Fruit fly (Drosophila melanogaster): Measurements from ENCODE around the gene Tgi.

Gene Tgi

dm6 chr3L:13494363-13495015 lies 7.9 kb downstream of the Tgi start (continued):
- peak; percentile 38; the same call in 1 of the 2 replicates for TF ChIP-seq chm (GFP tag; IDR thresholded peaks at IDR 0.05)
- TF ChIP-seq CG3995 (GFP tag; optimal IDR thresholded peaks at IDR 0.05) = no peak
- TF ChIP-seq Bteb2 (GFP tag; optimal IDR thresholded peaks at IDR 0.05) = no peak
- no peak for TF ChIP-seq fd64A (GFP tag; optimal IDR thresholded peaks at IDR 0.05)
- no peak for TF ChIP-seq Usf (GFP tag; optimal IDR thresholded peaks at IDR 0.05)
- peak; percentile 31 for TF ChIP-seq corto (GFP tag; optimal IDR thresholded peaks at IDR 0.05)
- peak; percentile 30 for TF ChIP-seq lbe (GFP tag; optimal IDR thresholded peaks at IDR 0.05)
- TF ChIP-seq CG2120 (GFP tag; optimal IDR thresholded peaks at IDR 0.05) = peak; percentile 6
- peak; percentile 57 for TF ChIP-seq sqz (GFP tag; optimal IDR thresholded peaks at IDR 0.05)
- TF ChIP-seq oc (tag; optimal IDR thresholded peaks at IDR 0.05) = peak; percentile 28
- no peak for TF ChIP-seq CG16779 (GFP tag; IDR thresholded peaks at IDR 0.05)
- peak; percentile 17 for TF ChIP-seq sug (tag; optimal IDR thresholded peaks at IDR 0.05)
- peak; percentile 94 for TF ChIP-seq CG6175 (GFP tag; IDR thresholded peaks at IDR 0.05)
- TF ChIP-seq mld (GFP tag; IDR thresholded peaks at IDR 0.05; ENCODE audit: partially characterized antibody) = no peak
- TF ChIP-seq crc (GFP tag; optimal IDR thresholded peaks at IDR 0.05) = no peak
- no peak for TF ChIP-seq CG18262 (tag; optimal IDR thresholded peaks at IDR 0.05)
- TF ChIP-seq bbx (GFP tag; IDR thresholded peaks at IDR 0.05; ENCODE audit: partially characterized antibody) = peak; percentile 34; the same call in 1 of the 2 replicates
- TF ChIP-seq onecut (GFP tag; IDR thresholded peaks at IDR 0.05) = no peak
- TF ChIP-seq ftz-f1 (GFP tag; optimal IDR thresholded peaks at IDR 0.05) = peak; percentile 1
- TF ChIP-seq Med (GFP tag) = peak; percentile 74
- TF ChIP-seq dysf (GFP tag; IDR thresholded peaks at IDR 0.05) = 0 out of 3 replicates have a peak, but pooled peaks have one; percentile 20
- no peak for TF ChIP-seq slp2 (GFP tag; optimal IDR thresholded peaks at IDR 0.05)
- no peak for TF ChIP-seq dm (GFP tag; optimal IDR thresholded peaks at IDR 0.05)
- no peak for TF ChIP-seq NC2α (GFP tag; optimal IDR thresholded peaks at IDR 0.05)
- peak; percentile 10; the same call in 1 of the 2 replicates for TF ChIP-seq CG1024 (GFP tag; IDR thresholded peaks at IDR 0.05)
- TF ChIP-seq CG42726 (GFP tag; IDR thresholded peaks at IDR 0.05; ENCODE audit: partially characterized antibody) = peak; percentile 46; the same call in 1 of the 2 replicates
- TF ChIP-seq Hr51 (GFP tag; optimal IDR thresholded peaks at IDR 0.05) = no peak
- TF ChIP-seq CG8290 (GFP tag; optimal IDR thresholded peaks at IDR 0.05) = no peak
- TF ChIP-seq CG8290 (tag; optimal IDR thresholded peaks at IDR 0.05) = peak in 1 of 2 experiments; percentile 28
- no peak for TF ChIP-seq CG30020 (tag; optimal IDR thresholded peaks at IDR 0.05)
- peak; percentile 31 for TF ChIP-seq CG34376 (GFP tag; optimal IDR thresholded peaks at IDR 0.05)
- peak; percentile 21 for TF ChIP-seq BtbVII (GFP tag; optimal IDR thresholded peaks at IDR 0.05)
- peak; percentile 47; the same call in 1 of the 2 replicates for TF ChIP-seq NFAT (GFP tag; IDR thresholded peaks at IDR 0.05)
- TF ChIP-seq CG2116 (GFP tag; optimal IDR thresholded peaks at IDR 0.05) = no peak
- peak; percentile 45; the same call in 2 of the 3 replicates for TF ChIP-seq ci (GFP tag; IDR thresholded peaks at IDR 0.05)
- TF ChIP-seq CG17328 (GFP tag; IDR thresholded peaks at IDR 0.05) = peak; percentile 20; the same call in 1 of the 2 replicates
- peak; percentile 4 for TF ChIP-seq CG1603 (tag; optimal IDR thresholded peaks at IDR 0.05)
- no peak for TF ChIP-seq MESR4 (GFP tag; optimal IDR thresholded peaks at IDR 0.05)
- TF ChIP-seq CG11696 (GFP tag; IDR thresholded peaks at IDR 0.05) = 0 out of 2 replicates have a peak, but pooled peaks have one; percentile 14
- 0 out of 3 replicates have a peak, but pooled peaks have one; percentile 18 for TF ChIP-seq CG34422 (GFP tag; IDR thresholded peaks at IDR 0.05)
- 0 out of 2 replicates have a peak, but pooled peaks have one; percentile 24 for TF ChIP-seq unc-4 (GFP tag; IDR thresholded peaks at IDR 0.05; ENCODE audit: partially characterized antibody)
- no peak for TF ChIP-seq CG18476 (GFP tag; optimal IDR thresholded peaks at IDR 0.05)
- 0 out of 3 replicates have a peak, but pooled peaks have one; percentile 43 for TF ChIP-seq zen2 (GFP tag; IDR thresholded peaks at IDR 0.05; ENCODE audit: partially characterized antibody)
- peak; percentile 84 for TF ChIP-seq CG12769 (tag; optimal IDR thresholded peaks at IDR 0.05)
- peak; percentile 62 for TF ChIP-seq Blimp-1 (GFP tag; optimal IDR thresholded peaks at IDR 0.05)
- TF ChIP-seq Oli (tag; optimal IDR thresholded peaks at IDR 0.05) = no peak
- TF ChIP-seq CG8388 (GFP tag; optimal IDR thresholded peaks at IDR 0.05) = no peak
- no peak for TF ChIP-seq CG17612 (GFP tag; IDR thresholded peaks at IDR 0.05)
- no peak for TF ChIP-seq CG9609 (GFP tag; optimal IDR thresholded peaks at IDR 0.05)
